Worm (Caenorhabditis elegans) whole organism, early embryonic: ENCODE results near the gene Y39B6A.43.

ENCODE experiments used
- B0310.2 ChIP-seq: sonication (generic microtip); optimal IDR thresholded peaks from 2 replicates; lab custom pipeline; 2016; ENCODE audit warnings: mild to moderate bottlenecking, missing genetic modification characterization, missing compliant biosample characterization
- F13C5.2 ChIP-seq: sonication (generic microtip); optimal IDR thresholded peaks from 2 replicates; lab custom pipeline; 2017; ENCODE audit warnings: mild to moderate bottlenecking, missing genetic modification characterization, inconsistent platforms, missing compliant biosample characterization
- aly-1 ChIP-seq: sonication (generic microtip); optimal IDR thresholded peaks from 2 replicates; lab custom pipeline; 2016; ENCODE audit warnings: missing genetic modification characterization, missing compliant biosample characterization
- ama-1 ChIP-seq: fragments of 150-350 bp; optimal IDR thresholded peaks from 2 replicates; lab custom pipeline; 2014
- ceh-13 ChIP-seq: fragments of 200-800 bp; sonication (Bioruptor generic); optimal IDR thresholded peaks from 2 replicates; lab custom pipeline; 2018; ENCODE audit warnings: mild to moderate bottlenecking, missing genetic modification characterization, missing compliant biosample characterization
- ceh-36 ChIP-seq: sonication (generic microtip); optimal IDR thresholded peaks from 2 replicates; lab custom pipeline; 2016; ENCODE audit warnings: missing genetic modification characterization, inconsistent platforms, missing compliant biosample characterization
- ets-7 ChIP-seq: sonication (generic microtip); optimal IDR thresholded peaks from 2 replicates; lab custom pipeline; 2016; ENCODE audit warnings: missing genotype, missing genetic modification characterization, missing compliant biosample characterization
- flt-1 ChIP-seq: fragments of 200-800 bp; sonication (Bioruptor generic); IDR thresholded peaks from 2 replicates; pipeline ENCODE4 v1.3.6; 2022; ENCODE audit warnings: missing genetic modification characterization, missing compliant biosample characterization
- hmbx-1 ChIP-seq: sonication (generic microtip); optimal IDR thresholded peaks from 2 replicates; lab custom pipeline; 2016; ENCODE audit warnings: mild to moderate bottlenecking, missing genetic modification characterization, missing compliant biosample characterization
- hmg-4 ChIP-seq: fragments of 200-800 bp; sonication (Bioruptor generic); optimal IDR thresholded peaks from 2 replicates; lab custom pipeline; 2018; ENCODE audit warnings: mild to moderate bottlenecking, missing genetic modification characterization, missing compliant biosample characterization
- hnd-1 ChIP-seq: sonication (generic microtip); optimal IDR thresholded peaks from 2 replicates; lab custom pipeline; 2016; ENCODE audit warnings: missing genetic modification characterization, missing compliant biosample characterization
- pes-1 ChIP-seq: fragments of 200-800 bp; sonication (Bioruptor generic); IDR thresholded peaks from 2 replicates; pipeline ENCODE4 v1.3.6; 2022; ENCODE audit warnings: missing genetic modification reagents, missing genetic modification characterization, missing compliant biosample characterization
- scrt-1 ChIP-seq: fragments of 200-800 bp; sonication (Bioruptor generic); IDR thresholded peaks from 2 replicates; pipeline ENCODE4 v1.3.6; 2022; ENCODE audit warnings: missing genetic modification characterization, missing compliant biosample characterization
- sea-1 ChIP-seq: fragments of 200-800 bp; sonication (Bioruptor generic); conservative IDR thresholded peaks from 2 replicates; pipeline ENCODE4 v1.3.6; 2022; ENCODE audit warnings: missing genetic modification characterization, missing compliant biosample characterization
- tbx-11 ChIP-seq: fragments of 200-800 bp; sonication (Bioruptor generic); IDR thresholded peaks from 2 replicates; pipeline ENCODE4 v1.3.6; 2022; ENCODE audit warnings: missing genetic modification characterization, missing compliant biosample characterization
- tbx-37 ChIP-seq: fragments of 200-800 bp; sonication (Bioruptor generic); conservative IDR thresholded peaks from 2 replicates; pipeline ENCODE4 v1.3.6; 2022; ENCODE audit warnings: missing genetic modification reagents, missing genetic modification characterization, missing compliant biosample characterization
- tra-4 ChIP-seq: sonication (generic microtip); optimal IDR thresholded peaks from 2 replicates; lab custom pipeline; 2017; ENCODE audit warnings: missing genetic modification characterization, missing compliant biosample characterization

The Y39B6A.43 gene

DNA sequence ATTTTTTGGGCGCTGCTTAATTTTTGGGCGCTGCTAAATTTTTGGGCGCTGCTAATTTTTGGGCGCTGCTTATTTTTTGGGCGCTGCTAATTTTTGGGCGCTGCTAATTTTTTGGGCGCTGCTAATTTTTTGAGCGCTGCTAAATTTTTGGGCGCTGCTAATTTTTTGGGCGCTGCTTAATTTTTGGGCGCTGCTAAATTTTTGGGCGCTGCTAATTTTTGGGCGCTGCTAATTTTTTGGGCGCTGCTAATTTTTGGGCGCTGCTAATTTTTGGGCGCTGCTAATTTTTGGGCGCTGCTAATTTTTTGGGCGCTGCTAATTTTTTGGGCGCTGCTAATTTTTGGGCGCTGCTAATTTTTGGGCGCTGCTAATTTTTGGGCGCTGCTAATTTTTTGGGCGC, 12.5 kb upstream of the Y39B6A.43 start:
- TF ChIP-seq pes-1 (GFP tag; lab: Robert Waterston, UW) (peak; percentile 60), tbx-37 (0 out of 2 replicates have a peak, but pooled peaks have one; percentile 16)

DNA sequence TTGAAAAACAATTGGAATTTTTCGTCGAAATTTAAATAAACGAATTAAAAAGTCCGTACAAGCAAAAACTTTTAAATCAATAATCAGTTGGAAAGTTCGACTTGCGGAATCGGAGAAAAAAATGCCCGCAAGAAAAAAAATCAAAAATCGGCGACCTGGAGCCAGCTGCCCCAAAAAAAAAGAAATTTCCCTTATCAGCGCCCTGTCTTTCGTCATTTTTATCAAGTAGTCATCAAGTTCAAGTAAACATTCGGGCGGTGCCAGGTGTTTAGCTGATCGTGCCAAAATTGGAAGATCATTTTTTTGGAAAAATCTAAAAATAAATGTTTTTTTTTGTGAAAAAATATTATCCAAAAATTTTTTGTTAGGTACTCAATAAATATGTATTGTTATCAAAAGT, 10.7 kb upstream of the Y39B6A.43 start:
- TF ChIP-seq ceh-36 (tag; lab: Kevin White, UChicago): no peak
- TF ChIP-seq pes-1 (GFP tag; lab: Robert Waterston, UW): no peak
- TF ChIP-seq aly-1 (tag; lab: Kevin White, UChicago): no peak
- no peak for TF ChIP-seq F13C5.2 (tag; lab: Kevin White, UChicago)
- no peak for TF ChIP-seq tbx-37
- TF ChIP-seq tra-4 (tag; lab: Kevin White, UChicago): no peak
- no peak for TF ChIP-seq ets-7

DNA sequence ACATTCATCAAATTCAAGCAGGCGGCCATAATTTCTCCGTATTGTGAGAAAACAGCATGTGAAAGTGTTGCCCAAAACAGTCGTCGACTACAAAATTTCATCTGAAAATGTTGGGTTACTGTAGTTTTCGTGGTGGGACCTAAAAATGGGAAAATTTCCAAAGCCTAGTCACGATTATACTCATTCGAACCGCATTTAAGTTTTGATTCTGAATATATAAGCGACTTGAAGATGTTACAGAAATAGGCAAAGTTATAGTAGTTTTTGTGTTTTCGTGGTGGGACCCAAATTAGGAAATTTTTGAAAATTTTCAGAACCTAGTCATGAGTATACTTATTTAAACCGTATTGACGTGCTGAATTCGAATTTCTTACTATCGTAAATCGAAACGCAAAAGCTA, 10.2 kb upstream of the Y39B6A.43 start, which contains the start of gene Y39B6A.41:
Gene Y39B6A.41 (minus strand): TSS at position 101 of the 400 bp plus-strand sequence.
- TF ChIP-seq ceh-13 (GFP tag; lab: Kevin White, UChicago) (no peak), tbx-37 (no peak), tra-4 (tag; lab: Kevin White, UChicago) (no peak), sea-1 (no peak), aly-1 (tag; lab: Kevin White, UChicago) (no peak), ceh-36 (tag; lab: Kevin White, UChicago) (no peak), hnd-1 (tag; lab: Kevin White, UChicago) (no peak), ama-1 (lab: Kevin White, UChicago) (no peak)

DNA sequence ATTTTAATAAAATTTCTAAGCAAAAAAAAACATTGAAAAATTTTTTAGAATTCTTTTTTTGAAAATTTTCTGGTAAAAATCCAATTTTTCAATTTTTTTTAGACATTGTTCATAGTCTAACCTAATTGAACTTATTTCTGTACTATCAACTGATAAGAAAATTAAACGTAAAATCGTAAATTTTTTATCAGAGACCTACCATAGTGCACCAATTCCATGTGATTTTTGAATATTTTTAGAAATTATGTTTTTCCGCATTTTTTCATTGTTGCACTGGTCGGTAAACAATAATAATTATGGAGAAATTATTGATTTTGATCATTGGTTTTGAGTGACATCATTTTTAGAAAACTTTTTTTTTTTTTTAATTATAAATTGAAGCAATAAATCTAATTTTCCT, 8.9 kb upstream of the Y39B6A.43 start:
- TF ChIP-seq pes-1 (GFP tag; lab: Robert Waterston, UW): no peak
- TF ChIP-seq sea-1: no peak
- TF ChIP-seq F13C5.2 (tag; lab: Kevin White, UChicago): no peak
- TF ChIP-seq aly-1 (tag; lab: Kevin White, UChicago): no peak
- TF ChIP-seq tra-4 (tag; lab: Kevin White, UChicago): no peak
- TF ChIP-seq flt-1 (GFP tag; lab: Robert Waterston, UW): no peak
- no peak for TF ChIP-seq hnd-1 (tag; lab: Kevin White, UChicago)
- TF ChIP-seq B0310.2 (tag; lab: Kevin White, UChicago): no peak
- TF ChIP-seq ceh-36 (tag; lab: Kevin White, UChicago): no peak
- no peak for TF ChIP-seq tbx-37
- TF ChIP-seq scrt-1 (GFP tag; lab: Robert Waterston, UW): no peak
- no peak for TF ChIP-seq ceh-13 (GFP tag; lab: Kevin White, UChicago)

DNA sequence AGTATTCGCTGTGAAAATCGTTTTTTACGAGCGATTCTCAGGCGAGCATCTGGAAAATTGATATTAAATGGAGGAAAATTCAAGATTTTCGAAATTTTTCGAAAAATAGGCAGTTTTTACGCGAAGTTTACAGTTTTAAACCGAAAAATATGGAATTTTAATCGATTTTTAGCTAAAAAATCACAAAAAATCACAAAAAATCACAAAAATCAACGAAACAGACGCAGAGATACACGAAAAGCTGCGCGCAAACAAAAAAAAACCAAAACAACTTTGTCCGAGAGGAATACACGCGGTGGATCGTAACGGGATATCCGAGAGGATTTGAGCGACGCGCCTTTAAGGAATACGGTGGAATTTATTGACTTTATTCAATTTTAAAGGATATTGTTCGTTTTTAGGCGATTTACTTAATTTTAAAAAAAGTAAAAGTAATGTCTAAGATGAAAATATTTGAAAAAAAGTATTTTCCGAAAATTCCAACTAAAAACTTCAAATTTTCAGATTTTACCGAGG, 2.0 kb upstream of the Y39B6A.43 start, which contains the start of gene Y39B6A.42:
Gene Y39B6A.42 (minus strand): TSS at position 51 of the 516 bp plus-strand sequence.
- TF ChIP-seq F13C5.2 (tag; lab: Kevin White, UChicago) (no peak), scrt-1 (GFP tag; lab: Robert Waterston, UW) (no peak), pes-1 (GFP tag; lab: Robert Waterston, UW) (no peak), tbx-37 (no peak), hnd-1 (tag; lab: Kevin White, UChicago) (no peak), ama-1 (lab: Kevin White, UChicago) (no peak), aly-1 (tag; lab: Kevin White, UChicago) (no peak), ets-7 (no peak), B0310.2 (tag; lab: Kevin White, UChicago) (no peak), sea-1 (no peak), tra-4 (tag; lab: Kevin White, UChicago) (no peak), ceh-13 (GFP tag; lab: Kevin White, UChicago) (no peak), flt-1 (GFP tag; lab: Robert Waterston, UW) (no peak), tbx-11 (GFP tag; lab: Robert Waterston, UW) (no peak), ceh-36 (tag; lab: Kevin White, UChicago) (no peak), hmbx-1 (tag; lab: Kevin White, UChicago) (no peak), hmg-4 (GFP tag; lab: Kevin White, UChicago) (no peak)

DNA sequence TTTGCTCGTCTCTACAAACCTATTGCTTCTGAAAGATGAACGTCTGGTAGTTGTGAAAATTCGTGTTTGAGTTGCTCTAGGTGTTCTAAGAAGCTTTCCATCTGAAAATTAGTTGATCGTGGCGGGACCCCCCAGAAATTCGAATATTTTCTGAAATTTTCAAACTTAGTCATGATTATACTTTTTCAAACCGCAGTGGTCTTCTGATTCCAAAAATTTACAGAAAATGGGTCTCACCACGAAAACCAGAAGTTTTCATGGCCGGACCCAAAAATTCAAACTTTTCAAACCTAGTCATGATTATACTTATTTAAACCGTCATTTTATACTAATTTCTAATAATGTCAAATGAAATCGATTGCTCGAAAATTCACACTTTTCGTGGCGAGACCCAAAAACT, 7.6 kb downstream of the Y39B6A.43 start, which contains the start of gene ztf-20:
Gene ztf-20 (minus strand): TSS at position 101 of the 400 bp plus-strand sequence.
- TF ChIP-seq B0310.2 (tag; lab: Kevin White, UChicago) (no peak), F13C5.2 (tag; lab: Kevin White, UChicago) (no peak), ama-1 (lab: Kevin White, UChicago) (no peak), hmbx-1 (tag; lab: Kevin White, UChicago) (no peak), ets-7 (no peak), aly-1 (tag; lab: Kevin White, UChicago) (no peak), pes-1 (GFP tag; lab: Robert Waterston, UW) (no peak), hnd-1 (tag; lab: Kevin White, UChicago) (no peak), tra-4 (tag; lab: Kevin White, UChicago) (no peak), ceh-36 (tag; lab: Kevin White, UChicago) (no peak), scrt-1 (GFP tag; lab: Robert Waterston, UW) (no peak)

DNA sequence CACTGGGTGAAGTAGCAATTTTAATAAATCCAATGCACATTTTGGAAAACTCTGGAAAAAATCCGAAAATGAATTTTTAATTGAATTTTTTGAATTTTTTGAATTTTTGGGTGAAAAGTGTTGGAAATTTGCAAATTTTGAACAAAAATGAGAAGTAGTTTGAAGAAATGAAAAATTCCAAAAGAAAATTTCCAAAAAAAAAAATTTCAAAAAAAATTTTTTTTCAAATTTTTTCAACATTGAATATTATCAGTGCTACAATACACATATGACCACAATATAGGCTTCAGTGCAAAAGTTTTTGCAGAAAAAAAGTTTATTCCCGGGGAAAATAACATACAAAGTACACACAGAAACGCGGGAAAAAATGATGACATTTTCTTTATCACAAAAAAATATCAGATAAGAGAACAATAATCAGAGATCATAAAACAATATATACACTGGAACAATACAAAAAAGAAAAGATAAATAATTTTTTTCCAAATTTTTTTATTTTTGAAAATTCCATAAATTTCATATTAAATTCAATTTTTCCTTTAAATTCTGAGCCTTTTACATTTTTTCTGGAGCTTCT, 10.3 kb downstream of the Y39B6A.43 start, which contains the start of gene hrg-10:
Gene hrg-10 (minus strand): TSS at position 51 of the 577 bp plus-strand sequence.
- no peak for TF ChIP-seq hmg-4 (GFP tag; lab: Kevin White, UChicago)
- no peak for TF ChIP-seq aly-1 (tag; lab: Kevin White, UChicago)
- no peak for TF ChIP-seq F13C5.2 (tag; lab: Kevin White, UChicago)
- no peak for TF ChIP-seq scrt-1 (GFP tag; lab: Robert Waterston, UW)
- TF ChIP-seq hnd-1 (tag; lab: Kevin White, UChicago): no peak
- TF ChIP-seq tbx-11 (GFP tag; lab: Robert Waterston, UW): no peak
- TF ChIP-seq pes-1 (GFP tag; lab: Robert Waterston, UW): no peak
